Worm (Caenorhabditis elegans): ENCODE measurements around the gene fil-2.

fil-2 gene

ce11 chrV:6278117-6279081 lies at the start of gene fil-2:
Gene fil-2, plus strand, starts transcription at chrV:6279031.
- TF ChIP-seq aly-1 (tag; optimal IDR thresholded peaks at IDR 0.05) (no peak), ceh-36 (tag; optimal IDR thresholded peaks at IDR 0.05) (no peak), tbx-11 (GFP tag; IDR thresholded peaks at IDR 0.05) (no peak), ets-7 (tag; optimal IDR thresholded peaks at IDR 0.05) (no peak), hmg-4 (GFP tag; optimal IDR thresholded peaks at IDR 0.05) (no peak), B0310.2 (tag; optimal IDR thresholded peaks at IDR 0.05) (no peak), ama-1 (optimal IDR thresholded peaks at IDR 0.05) (no peak), sea-1 (GFP tag; conservative IDR thresholded peaks at IDR 0.05) (no peak), ceh-13 (GFP tag; optimal IDR thresholded peaks at IDR 0.05) (no peak)

- no peak for TF ChIP-seq ceh-13 (GFP tag; optimal IDR thresholded peaks at IDR 0.05)
- no peak for TF ChIP-seq tbx-37 (GFP tag; conservative IDR thresholded peaks at IDR 0.05)
- TF ChIP-seq hnd-1 (tag; optimal IDR thresholded peaks at IDR 0.05), result no peak
- TF ChIP-seq B0310.2 (tag; optimal IDR thresholded peaks at IDR 0.05), result no peak
- TF ChIP-seq hmg-4 (GFP tag; optimal IDR thresholded peaks at IDR 0.05), result no peak
- TF ChIP-seq ets-7 (tag; optimal IDR thresholded peaks at IDR 0.05), result no peak
- no peak for TF ChIP-seq hmbx-1 (tag; optimal IDR thresholded peaks at IDR 0.05)
- no peak for TF ChIP-seq tra-4 (tag; optimal IDR thresholded peaks at IDR 0.05)
- no peak for TF ChIP-seq aly-1 (tag; optimal IDR thresholded peaks at IDR 0.05)
- no peak for TF ChIP-seq F13C5.2 (tag; optimal IDR thresholded peaks at IDR 0.05)
- TF ChIP-seq tbx-11 (GFP tag; IDR thresholded peaks at IDR 0.05), result no peak
- TF ChIP-seq pes-1 (GFP tag; IDR thresholded peaks at IDR 0.05), result no peak
- no peak for TF ChIP-seq ama-1 (optimal IDR thresholded peaks at IDR 0.05)
- TF ChIP-seq scrt-1 (GFP tag; IDR thresholded peaks at IDR 0.05), result no peak
Measured at ce11 chrV:6229457-6229949, 49.3 kb upstream of the fil-2 start.

ce11 chrV:6230629-6231229 lies 48.1 kb upstream of the fil-2 start:
- TF ChIP-seq B0310.2 (tag; optimal IDR thresholded peaks at IDR 0.05) (no peak), scrt-1 (GFP tag; IDR thresholded peaks at IDR 0.05) (no peak), hmbx-1 (tag; optimal IDR thresholded peaks at IDR 0.05) (no peak), F13C5.2 (tag; optimal IDR thresholded peaks at IDR 0.05) (no peak), tbx-11 (GFP tag; IDR thresholded peaks at IDR 0.05) (no peak), hmg-4 (GFP tag; optimal IDR thresholded peaks at IDR 0.05) (no peak), ets-7 (tag; optimal IDR thresholded peaks at IDR 0.05) (no peak), ceh-36 (tag; optimal IDR thresholded peaks at IDR 0.05) (no peak), pes-1 (GFP tag; IDR thresholded peaks at IDR 0.05) (no peak)

ce11 chrV:6231902-6232340 lies 46.9 kb upstream of the fil-2 start:
- no peak for TF ChIP-seq tbx-37 (GFP tag; conservative IDR thresholded peaks at IDR 0.05)

ce11 chrV:6232886-6233285 lies 45.9 kb upstream of the fil-2 start:
- TF ChIP-seq hmg-4 (GFP tag; optimal IDR thresholded peaks at IDR 0.05), result no peak
- TF ChIP-seq scrt-1 (GFP tag; IDR thresholded peaks at IDR 0.05), result no peak

- TF ChIP-seq tbx-37 (GFP tag; conservative IDR thresholded peaks at IDR 0.05) (0 out of 2 replicates have a peak, but pooled peaks have one; percentile 18), hmg-4 (GFP tag; optimal IDR thresholded peaks at IDR 0.05) (peak; percentile 17), ets-7 (tag; optimal IDR thresholded peaks at IDR 0.05) (no peak)
Measured at ce11 chrV:6233952-6234351, 44.9 kb upstream of the fil-2 start.

- no peak for TF ChIP-seq pes-1 (GFP tag; IDR thresholded peaks at IDR 0.05)
- no peak for TF ChIP-seq F13C5.2 (tag; optimal IDR thresholded peaks at IDR 0.05)
- no peak for TF ChIP-seq B0310.2 (tag; optimal IDR thresholded peaks at IDR 0.05)
- no peak for TF ChIP-seq ama-1 (optimal IDR thresholded peaks at IDR 0.05)
- no peak for TF ChIP-seq ceh-13 (GFP tag; optimal IDR thresholded peaks at IDR 0.05)
- no peak for TF ChIP-seq hmg-4 (GFP tag; optimal IDR thresholded peaks at IDR 0.05)
Measured at ce11 chrV:6234876-6235275, 44.0 kb upstream of the fil-2 start, which contains the start of gene K08B12.3. Gene K08B12.3, plus strand, starts transcription at chrV:6235176.

ce11 chrV:6238347-6238746 lies 40.5 kb upstream of the fil-2 start:
- TF ChIP-seq tra-4 (tag; optimal IDR thresholded peaks at IDR 0.05) (no peak), tbx-11 (GFP tag; IDR thresholded peaks at IDR 0.05) (no peak)

ce11 chrV:6239855-6240254 lies 39.0 kb upstream of the fil-2 start:
- no peak for TF ChIP-seq scrt-1 (GFP tag; IDR thresholded peaks at IDR 0.05)
- TF ChIP-seq pes-1 (GFP tag; IDR thresholded peaks at IDR 0.05), result no peak
- no peak for TF ChIP-seq ceh-13 (GFP tag; optimal IDR thresholded peaks at IDR 0.05)
- TF ChIP-seq tra-4 (tag; optimal IDR thresholded peaks at IDR 0.05), result no peak
- TF ChIP-seq ets-7 (tag; optimal IDR thresholded peaks at IDR 0.05), result no peak

All from whole organism, early embryonic.